Fruit fly (Drosophila melanogaster): Measurements from ENCODE around the gene CG17380.

Gene CG17380

DNA sequence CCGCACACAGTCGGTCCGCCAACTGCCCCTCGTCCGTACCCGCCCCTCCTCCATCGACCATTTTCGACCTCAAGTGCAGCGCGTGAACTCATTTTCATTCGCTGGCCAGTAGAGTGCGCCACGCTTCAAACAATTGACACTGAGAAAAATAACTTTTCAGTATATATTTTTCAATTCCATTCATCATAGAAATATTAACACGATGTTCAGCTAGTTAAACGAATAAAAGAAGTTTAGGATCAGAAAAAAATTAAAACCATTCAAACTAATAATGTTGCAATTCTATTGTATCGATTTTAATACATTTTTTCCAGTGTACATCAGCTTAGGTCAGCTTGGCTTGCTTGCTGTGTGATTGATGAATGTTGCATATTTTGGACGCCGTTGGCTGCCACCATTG lies 16.6 kb downstream of the CG17380 start (continued):
- TF ChIP-seq pb (GFP tag; optimal IDR thresholded peaks at IDR 0.05) (no peak), HHEX (GFP tag; optimal IDR thresholded peaks at IDR 0.05) (no peak), dpn (GFP tag; optimal IDR thresholded peaks at IDR 0.05) (peak; percentile 22 to 51), pros (GFP tag; optimal IDR thresholded peaks at IDR 0.05) (no peak), CG17186 (GFP tag; optimal IDR thresholded peaks at IDR 0.05) (no peak), Sox102F (GFP tag; optimal IDR thresholded peaks at IDR 0.05) (peak; percentile 80), CG17568 (GFP tag; optimal IDR thresholded peaks at IDR 0.05) (no peak), sr (GFP tag; IDR thresholded peaks at IDR 0.05) (no peak), CG2712 (tag; optimal IDR thresholded peaks at IDR 0.05) (peak; percentile 51), CG14860 (GFP tag; IDR thresholded peaks at IDR 0.05; ENCODE audit: partially characterized antibody) (no peak), CG7839 (tag; optimal IDR thresholded peaks at IDR 0.05) (peak; percentile 50), CG9817 (tag; optimal IDR thresholded peaks at IDR 0.05) (peak; percentile 4), nmo (GFP tag; optimal IDR thresholded peaks at IDR 0.05) (peak; percentile 62), nerfin-2 (GFP tag; IDR thresholded peaks at IDR 0.05; ENCODE audit: partially characterized antibody) (no peak), row (GFP tag; IDR thresholded peaks at IDR 0.05) (peak; percentile 59), hth (optimal IDR thresholded peaks at IDR 0.05) (no peak), Scr (GFP tag; IDR thresholded peaks at IDR 0.05; ENCODE audit: partially characterized antibody) (no peak), so (GFP tag; IDR thresholded peaks at IDR 0.05) (no peak), lov (optimal IDR thresholded peaks at IDR 0.05) (no peak), lov (GFP tag; IDR thresholded peaks at IDR 0.05) (no peak), CG12104 (GFP tag; optimal IDR thresholded peaks at IDR 0.05) (no peak), zf30C (GFP tag; optimal IDR thresholded peaks at IDR 0.05) (peak; percentile 24), HLHmδ (GFP tag; optimal IDR thresholded peaks at IDR 0.05) (no peak), CG2875 (GFP tag; optimal IDR thresholded peaks at IDR 0.05) (peak; percentile 44), usp (GFP tag; optimal IDR thresholded peaks at IDR 0.05) (no peak), ttk (GFP tag; IDR thresholded peaks at IDR 0.05) (peak; percentile 34; the same call in 1 of the 2 replicates), hkb (optimal IDR thresholded peaks at IDR 0.05) (no peak), hkb (GFP tag; IDR thresholded peaks at IDR 0.05) (peak; percentile 66), scrt (GFP tag; optimal IDR thresholded peaks at IDR 0.05) (no peak), CG9727 (GFP tag; optimal IDR thresholded peaks at IDR 0.05) (peak; percentile 38), oc (tag; optimal IDR thresholded peaks at IDR 0.05) (peak; percentile 73), CG4404 (GFP tag; IDR thresholded peaks at IDR 0.05) (no peak), Atf3 (GFP tag; optimal IDR thresholded peaks at IDR 0.05) (no peak), onecut (GFP tag; IDR thresholded peaks at IDR 0.05) (no peak), zen (tag; optimal IDR thresholded peaks at IDR 0.05) (peak; percentile 57), CG13123 (GFP tag; optimal IDR thresholded peaks at IDR 0.05) (no peak), ftz-f1 (GFP tag; optimal IDR thresholded peaks at IDR 0.05) (no peak), NC2β (GFP tag; optimal IDR thresholded peaks at IDR 0.05) (no peak), grau (tag; optimal IDR thresholded peaks at IDR 0.05) (peak; percentile 45), CG32532 (GFP tag; IDR thresholded peaks at IDR 0.05) (no peak), pfk (GFP tag; optimal IDR thresholded peaks at IDR 0.05) (no peak), Opbp (GFP tag; IDR thresholded peaks at IDR 0.05; ENCODE audit: partially characterized antibody) (no peak), gfzf (GFP tag; optimal IDR thresholded peaks at IDR 0.05) (no peak), tna (GFP tag; IDR thresholded peaks at IDR 0.05; ENCODE audit: partially characterized antibody) (no peak), CG4617 (GFP tag; optimal IDR thresholded peaks at IDR 0.05; ENCODE audit: borderline replicate concordance) (no peak), ato (GFP tag; IDR thresholded peaks at IDR 0.05; ENCODE audit: partially characterized antibody) (no peak), CG17802 (tag; optimal IDR thresholded peaks at IDR 0.05) (peak; percentile 24), Ets65A (GFP tag) (peak; percentile 3), unc-4 (GFP tag; IDR thresholded peaks at IDR 0.05; ENCODE audit: partially characterized antibody) (no peak), CG10654 (GFP tag; optimal IDR thresholded peaks at IDR 0.05) (peak; percentile 0), sens (GFP tag) (peak; percentile 91)

Measured in whole organism, embryonic.